Worm (Caenorhabditis elegans): ENCODE measurements around the gene idpp-6.

DNA sequence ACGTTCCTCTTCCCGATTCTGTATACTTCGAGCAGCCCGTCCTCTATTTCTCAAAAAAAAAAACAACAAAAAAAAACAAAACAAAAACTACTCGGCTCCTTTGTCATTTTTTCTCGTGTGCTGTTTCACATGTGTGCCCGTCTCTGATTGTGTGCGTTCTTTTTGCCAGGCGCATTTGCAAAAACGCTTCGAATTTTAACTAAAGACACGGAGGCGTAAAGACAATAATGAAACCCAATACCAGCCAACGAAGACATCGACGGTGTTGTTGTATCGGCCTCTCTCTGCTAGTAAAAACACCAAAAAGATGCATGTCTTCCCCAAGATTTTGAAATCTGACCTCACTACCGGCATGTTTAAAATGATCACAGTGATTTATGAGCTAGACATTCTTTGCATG is 36.1 kb upstream of the idpp-6 start:
- no peak for TF ChIP-seq lin-11 (tag; optimal IDR thresholded peaks at IDR 0.05)
- TF ChIP-seq ceh-16 (tag; optimal IDR thresholded peaks at IDR 0.05): no peak
- no peak for TF ChIP-seq egl-27 (tag; optimal IDR thresholded peaks at IDR 0.05)
- TF ChIP-seq mbf-1 (tag; optimal IDR thresholded peaks at IDR 0.05): no peak
- TF ChIP-seq unc-62 (GFP tag; optimal IDR thresholded peaks at IDR 0.05): no peak
- TF ChIP-seq lin-39 (tag; optimal IDR thresholded peaks at IDR 0.05): no peak
- no peak for TF ChIP-seq nhr-77 (tag; optimal IDR thresholded peaks at IDR 0.05)
- no peak for TF ChIP-seq ama-1 (optimal IDR thresholded peaks at IDR 0.05)
- no peak for TF ChIP-seq lsy-2 (tag; optimal IDR thresholded peaks at IDR 0.05)
- TF ChIP-seq nhr-25 (tag; optimal IDR thresholded peaks at IDR 0.05): no peak
- TF ChIP-seq gmeb-1 (tag; optimal IDR thresholded peaks at IDR 0.05): no peak
